Worm (Caenorhabditis elegans): Measurements from ENCODE around the gene frpr-4.

The frpr-4 gene

DNA sequence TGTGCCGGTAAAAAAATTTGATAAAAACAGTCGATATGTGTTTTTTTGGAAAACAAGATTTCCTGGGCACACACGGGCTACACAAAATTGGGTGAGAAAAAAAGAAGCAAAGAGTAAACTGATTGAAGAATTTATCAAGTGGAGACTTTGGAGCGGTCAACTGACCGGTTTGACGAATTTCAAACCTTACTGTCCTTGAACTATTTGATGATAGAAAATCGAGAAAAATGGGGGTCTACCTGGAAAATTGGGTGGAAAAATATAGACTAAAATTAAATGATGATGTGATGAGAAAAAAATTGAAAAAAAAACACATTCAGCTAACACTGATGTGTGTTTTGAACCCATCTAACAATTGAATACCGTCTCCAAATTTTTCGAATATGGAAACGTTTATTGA, 44.5 kb downstream of the frpr-4 start, which contains the start of gene C34F11.8:
TSS of gene C34F11.8 (minus strand) at position 135 of the 400 bp plus-strand sequence.
- TF ChIP-seq unc-62 (GFP tag; optimal IDR thresholded peaks at IDR 0.05), result no peak

DNA sequence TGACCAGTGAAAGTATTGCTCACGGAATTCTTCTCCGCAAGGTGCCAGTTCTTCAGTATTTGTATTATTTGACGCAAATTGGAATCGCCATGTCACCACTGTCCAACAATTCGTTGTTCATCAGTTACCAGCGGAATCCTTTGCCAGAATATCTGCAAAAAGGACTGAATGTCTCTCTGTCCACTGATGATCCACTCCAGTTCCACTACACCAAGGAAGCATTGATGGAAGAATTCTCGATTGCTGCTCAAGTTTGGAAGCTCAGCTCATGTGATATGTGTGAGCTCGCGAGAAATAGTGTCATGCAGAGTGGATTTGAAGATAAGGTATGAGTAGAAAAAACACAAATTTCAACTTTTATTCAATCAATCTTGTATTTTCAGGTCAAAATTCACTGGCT, 46.2 kb downstream of the frpr-4 start:
- TF ChIP-seq unc-62 (GFP tag; optimal IDR thresholded peaks at IDR 0.05), result no peak

DNA sequence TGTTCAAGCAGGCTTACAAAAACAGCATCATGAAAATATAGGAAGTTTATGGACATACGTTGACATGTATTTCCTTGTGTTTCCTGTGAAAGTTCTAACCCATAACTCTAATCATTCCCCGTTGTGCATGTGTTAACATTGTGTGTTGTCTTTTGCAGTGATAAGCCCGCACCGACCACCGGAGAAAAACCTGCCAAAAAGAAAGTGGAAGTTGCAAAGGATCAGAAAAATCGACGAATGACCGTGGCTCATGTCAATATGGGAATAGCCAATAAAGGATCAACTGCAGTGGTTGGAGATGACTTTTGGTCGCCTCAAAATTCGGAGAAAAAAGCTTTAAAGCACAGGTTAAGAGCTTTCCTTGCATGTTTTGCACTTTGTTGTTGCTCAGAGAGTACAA, 50.0 kb downstream of the frpr-4 start:
- no peak for TF ChIP-seq unc-62 (GFP tag; optimal IDR thresholded peaks at IDR 0.05)

DNA sequence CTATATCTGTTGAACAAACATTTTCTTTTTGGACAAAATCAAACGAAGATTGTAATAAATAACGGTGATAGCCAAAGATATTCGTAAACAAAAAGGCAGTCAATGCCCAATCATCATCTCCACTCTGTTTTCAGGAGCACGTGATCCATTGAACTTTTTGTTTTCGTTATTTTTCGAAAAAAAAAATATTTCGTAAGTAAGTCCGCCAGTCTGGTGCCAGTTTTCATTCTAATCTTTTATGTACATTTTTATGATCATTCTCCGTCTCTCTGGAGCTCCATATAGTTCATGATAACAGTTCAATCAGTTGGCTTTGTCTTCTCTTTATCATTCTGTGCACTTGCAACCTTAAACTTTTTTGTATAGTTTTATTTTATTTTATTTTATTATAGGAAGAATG, 52.4 kb downstream of the frpr-4 start, which contains the start of gene ampd-1:
TSS of gene ampd-1 (plus strand) at position 393 of the 400 bp plus-strand sequence.
- TF ChIP-seq unc-62 (GFP tag; optimal IDR thresholded peaks at IDR 0.05), result no peak

DNA sequence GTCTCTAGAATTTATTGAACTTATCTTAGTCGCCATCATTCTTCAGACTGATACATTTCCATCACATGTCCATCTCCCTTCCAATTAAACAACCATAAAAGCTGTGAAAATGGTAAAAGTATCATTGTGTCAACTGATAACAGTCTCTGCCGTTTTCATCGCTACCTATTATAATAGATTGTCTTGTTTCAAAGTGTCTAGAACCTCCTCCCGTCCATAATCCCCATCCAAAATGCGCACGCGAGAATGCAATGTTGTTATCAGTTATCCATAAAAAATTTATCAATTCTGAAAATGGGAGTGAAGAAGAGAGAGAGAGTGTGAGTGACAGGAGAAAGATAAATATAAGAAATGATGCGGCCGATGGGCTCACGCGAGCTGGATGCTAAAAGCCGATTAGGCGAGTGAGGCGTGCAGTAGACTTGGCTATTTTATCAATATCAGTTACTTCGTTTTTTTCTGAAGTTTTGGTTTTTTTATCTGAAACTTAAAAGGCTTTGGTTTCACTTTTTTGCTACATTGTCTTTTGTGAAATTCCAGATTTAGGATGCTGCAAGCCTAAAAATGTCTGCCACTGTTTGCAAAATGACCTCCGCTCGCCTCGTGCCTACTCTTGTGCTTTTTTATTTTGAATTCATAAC, 53.3 kb downstream of the frpr-4 start:
- TF ChIP-seq unc-62 (GFP tag; optimal IDR thresholded peaks at IDR 0.05), result no peak

DNA sequence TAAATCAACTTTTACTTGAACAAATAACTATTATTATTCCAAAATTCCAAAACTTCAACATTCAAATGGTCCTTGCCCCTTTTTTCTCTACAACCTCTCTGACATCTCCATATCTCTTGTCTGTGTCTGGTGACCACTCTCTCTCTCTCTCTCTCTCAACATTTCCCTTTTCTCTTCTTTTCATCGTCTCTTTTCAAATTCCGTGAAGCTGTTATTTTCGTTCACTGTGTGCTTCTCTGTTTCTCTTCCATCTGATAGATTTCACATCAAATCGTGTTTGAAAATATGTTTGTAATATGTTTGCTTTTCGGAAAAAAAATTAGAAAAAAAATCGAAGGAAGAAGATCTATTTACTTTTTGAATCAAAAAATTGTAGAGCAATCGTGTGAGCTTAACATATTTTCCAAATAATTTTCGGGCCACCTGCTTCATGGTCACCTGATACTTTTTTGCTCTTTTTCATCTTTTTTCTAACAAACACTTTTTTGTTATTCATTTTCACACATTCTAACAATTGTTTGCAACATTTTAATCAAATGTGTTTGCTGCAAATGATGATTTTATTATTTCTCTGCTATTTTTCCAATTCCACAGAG, 54.2 kb downstream of the frpr-4 start:
- no peak for TF ChIP-seq unc-62 (GFP tag; optimal IDR thresholded peaks at IDR 0.05)
